Fruit fly (Drosophila melanogaster) whole organism, embryonic: ENCODE results near the gene Df31.
A peak's percentile ranks its signal among the peaks of the same experiment; 100 is the strongest.

Experiments used
- ATbp ChIP-seq: fragments of 200-800 bp; sonication (Bioruptor generic); optimal IDR thresholded peaks from 2 replicates; lab custom pipeline; 2017; ENCODE audit warnings: missing biosample characterization, mild to moderate bottlenecking, missing genetic modification characterization, missing genetic modification reagents
- Atf-2 ChIP-seq: fragments of 200-800 bp; sonication (Bioruptor generic); optimal IDR thresholded peaks from 2 replicates; lab custom pipeline; 2016; ENCODE audit warnings: missing biosample characterization, missing genetic modification characterization
- Bdp1 ChIP-seq: fragments of 200-800 bp; sonication (Bioruptor generic); optimal IDR thresholded peaks from 3 replicates; lab custom pipeline; 2016; ENCODE audit warnings: missing biosample characterization, missing genetic modification characterization
- CG1024 ChIP-seq: fragments of 200-800 bp; sonication (Bioruptor generic); IDR thresholded peaks from 2 replicates; pipeline ENCODE4 v1.3.6; 2022; ENCODE audit warnings: missing biosample characterization, missing genetic modification characterization
- CG10431 ChIP-seq: fragments of 200-800 bp; sonication (Bioruptor generic); optimal IDR thresholded peaks from 3 replicates; lab custom pipeline; 2018; ENCODE audit warnings: missing biosample characterization, mild to moderate bottlenecking, missing genetic modification characterization
- CG10979 ChIP-seq: fragments of 200-800 bp; sonication (Bioruptor generic); optimal IDR thresholded peaks from 2 replicates; lab custom pipeline; 2018; ENCODE audit warnings: missing biosample characterization, mild to moderate bottlenecking, missing genetic modification characterization, moderate library complexity
- CG11093 ChIP-seq: fragments of 200-800 bp; sonication (Bioruptor generic); IDR thresholded peaks from 3 replicates; pipeline ENCODE4 v1.3.6; 2022; ENCODE audit warnings: missing biosample characterization, missing genetic modification characterization
- CG11456 ChIP-seq: fragments of 200-800 bp; sonication (Bioruptor generic); IDR thresholded peaks from 3 replicates; pipeline ENCODE4 v1.3.6; 2022; ENCODE audit warnings: missing biosample characterization, missing genetic modification characterization
- CG11723 ChIP-seq: fragments of 200-800 bp; sonication (Bioruptor generic); optimal IDR thresholded peaks from 2 replicates; lab custom pipeline; 2017; ENCODE audit warnings: missing biosample characterization, mild to moderate bottlenecking, missing genetic modification characterization
- CG14710 ChIP-seq: fragments of 200-800 bp; sonication (Bioruptor generic); optimal IDR thresholded peaks from 3 replicates; lab custom pipeline; 2019; ENCODE audit warnings: missing biosample characterization, mild to moderate bottlenecking, missing genetic modification characterization, moderate library complexity
- CG15514 ChIP-seq: fragments of 200-800 bp; sonication (Bioruptor generic); optimal IDR thresholded peaks from 3 replicates; lab custom pipeline; 2017; ENCODE audit warnings: missing biosample characterization, missing genetic modification characterization, mild to moderate bottlenecking, moderate library complexity, missing genetic modification reagents
- CG1647 ChIP-seq: fragments of 200-800 bp; sonication (Bioruptor generic); optimal IDR thresholded peaks from 3 replicates; lab custom pipeline; 2016; ENCODE audit warnings: missing biosample characterization, missing genetic modification characterization
- CG17361 ChIP-seq: fragments of 200-800 bp; sonication (Bioruptor generic); IDR thresholded peaks from 3 replicates; pipeline ENCODE4 v1.3.6; 2022; ENCODE audit warnings: missing biosample characterization, missing genetic modification characterization
- CG17385 ChIP-seq: fragments of 200-800 bp; sonication (Bioruptor generic); optimal IDR thresholded peaks from 3 replicates; lab custom pipeline; 2018; ENCODE audit warnings: missing biosample characterization, mild to moderate bottlenecking, missing genetic modification characterization
- CG18011 ChIP-seq: fragments of 200-800 bp; sonication (Bioruptor generic); optimal IDR thresholded peaks from 2 replicates; lab custom pipeline; 2017; ENCODE audit warnings: missing biosample characterization, missing genetic modification characterization, mild to moderate bottlenecking, moderate library complexity, missing genotype
- CG18599 ChIP-seq: fragments of 200-800 bp; sonication (Bioruptor generic); optimal IDR thresholded peaks from 3 replicates; lab custom pipeline; 2017; ENCODE audit warnings: missing biosample characterization, missing genetic modification characterization, mild to moderate bottlenecking, moderate library complexity, missing genetic modification reagents
- CG32532 ChIP-seq: fragments of 200-800 bp; sonication (Bioruptor generic); IDR thresholded peaks from 2 replicates; pipeline ENCODE4 v1.3.6; 2022; ENCODE audit warnings: missing biosample characterization, missing genetic modification characterization
- CG8359 ChIP-seq: fragments of 200-800 bp; sonication (Bioruptor generic); optimal IDR thresholded peaks from 2 replicates; lab custom pipeline; 2017; ENCODE audit warnings: missing biosample characterization, mild to moderate bottlenecking, missing genetic modification characterization, borderline replicate concordance
- CG8388 ChIP-seq: fragments of 200-800 bp; sonication (Bioruptor generic); optimal IDR thresholded peaks from 2 replicates; lab custom pipeline; 2019; ENCODE audit warnings: missing biosample characterization, mild to moderate bottlenecking, missing genetic modification characterization, moderate library complexity
- Dek ChIP-seq: fragments of 200-800 bp; sonication (Bioruptor generic); optimal IDR thresholded peaks from 3 replicates; lab custom pipeline; 2019; ENCODE audit warnings: missing biosample characterization, mild to moderate bottlenecking, missing genetic modification characterization, moderate library complexity
- Dp ChIP-seq: fragments of 200-800 bp; sonication (Bioruptor generic); optimal IDR thresholded peaks from 2 replicates; lab custom pipeline; 2018; ENCODE audit warnings: missing biosample characterization, mild to moderate bottlenecking, missing genetic modification characterization, moderate library complexity
- ERR ChIP-seq: fragments of 200-800 bp; sonication (Bioruptor generic); optimal IDR thresholded peaks from 2 replicates; lab custom pipeline; 2016; ENCODE audit warnings: missing biosample characterization, missing genetic modification characterization
- Elba2 ChIP-seq: fragments of 200-800 bp; sonication (Bioruptor generic); optimal IDR thresholded peaks from 3 replicates; lab custom pipeline; 2016; ENCODE audit warnings: missing biosample characterization, missing genetic modification characterization
- Ets97D ChIP-seq: fragments of 200-800 bp; sonication (Bioruptor generic); optimal IDR thresholded peaks from 3 replicates; lab custom pipeline; 2016; ENCODE audit warnings: missing biosample characterization, missing genetic modification characterization
- HLH3B ChIP-seq: fragments of 200-800 bp; sonication (Bioruptor generic); IDR thresholded peaks from 2 replicates; pipeline ENCODE4 v1.3.6; 2022; ENCODE audit warnings: missing biosample characterization, missing genetic modification characterization
- HLH54F ChIP-seq: fragments of 200-800 bp; sonication (Bioruptor generic); optimal IDR thresholded peaks from 3 replicates; lab custom pipeline; 2016; ENCODE audit warnings: missing biosample characterization, missing genetic modification characterization
- Hand ChIP-seq: fragments of 200-800 bp; sonication (Bioruptor generic); optimal IDR thresholded peaks from 2 replicates; lab custom pipeline; 2017; ENCODE audit warnings: mild to moderate bottlenecking, missing biosample characterization, missing genetic modification reagents, missing genetic modification characterization
- Hr51 ChIP-seq, 2 experiments: fragments of 200-800 bp; sonication (Bioruptor generic); optimal IDR thresholded peaks; 2 replicates in 1 of 2; 3 replicates in 1 of 2; lab custom pipeline; 2016 to 2018; ENCODE audit warnings: missing biosample characterization in 2 of 2, missing genetic modification characterization in 2 of 2, mild to moderate bottlenecking in 1 of 2, moderate library complexity in 1 of 2
- Lhr ChIP-seq: fragments of 200-800 bp; sonication (Bioruptor generic); optimal IDR thresholded peaks from 3 replicates; lab custom pipeline; 2017; ENCODE audit warnings: mild to moderate bottlenecking, missing biosample characterization, missing genetic modification reagents, missing genetic modification characterization
- MBD-R2 ChIP-seq: fragments of 200-800 bp; sonication (Bioruptor generic); IDR thresholded peaks from 2 replicates; pipeline ENCODE4 v1.3.6; 2022; ENCODE audit warnings: missing biosample characterization, missing genetic modification characterization
- MTF-1 ChIP-seq: fragments of 200-800 bp; sonication (Bioruptor generic); optimal IDR thresholded peaks from 2 replicates; lab custom pipeline; 2018; ENCODE audit warnings: missing biosample characterization, mild to moderate bottlenecking, missing genetic modification characterization, borderline replicate concordance
- Med ChIP-seq: fragments of 200-800 bp; sonication (Bioruptor generic); peaks from one replicate; lab custom pipeline; 2016; ENCODE audit warnings: missing biosample characterization, missing genetic modification characterization, mild to moderate bottlenecking, inconsistent platforms, moderate library complexity
- NC2β ChIP-seq: fragments of 200-800 bp; sonication (Bioruptor generic); optimal IDR thresholded peaks from 2 replicates; lab custom pipeline; 2016; ENCODE audit warnings: missing biosample characterization, missing genetic modification characterization
- Opbp ChIP-seq: fragments of 200-800 bp; sonication (Bioruptor generic); IDR thresholded peaks from 3 replicates; pipeline ENCODE4 v1.3.6; 2022; ENCODE audit warnings: missing biosample characterization, missing genetic modification characterization; ENCODE audit not compliant: partially characterized antibody
- Scr ChIP-seq: fragments of 200-800 bp; sonication (Bioruptor generic); IDR thresholded peaks from 2 replicates; pipeline ENCODE4 v1.3.6; 2022; ENCODE audit warnings: missing biosample characterization, missing genetic modification characterization; ENCODE audit not compliant: partially characterized antibody
- Side ChIP-seq: fragments of 200-800 bp; sonication (Bioruptor generic); optimal IDR thresholded peaks from 2 replicates; lab custom pipeline; 2016; ENCODE audit warnings: missing biosample characterization, missing genetic modification characterization
- Spps ChIP-seq: fragments of 200-800 bp; sonication (Bioruptor generic); optimal IDR thresholded peaks from 2 replicates; lab custom pipeline; 2018; ENCODE audit warnings: missing biosample characterization, mild to moderate bottlenecking, missing genetic modification characterization
- YL-1 ChIP-seq: fragments of 200-800 bp; sonication (Bioruptor generic); optimal IDR thresholded peaks from 3 replicates; lab custom pipeline; 2017; ENCODE audit warnings: missing biosample characterization, mild to moderate bottlenecking, missing genetic modification characterization
- ato ChIP-seq: fragments of 200-800 bp; sonication (Bioruptor generic); IDR thresholded peaks from 2 replicates; pipeline ENCODE4 v1.3.6; 2022; ENCODE audit warnings: missing biosample characterization, missing genetic modification characterization; ENCODE audit not compliant: partially characterized antibody
- bbx ChIP-seq: fragments of 200-800 bp; sonication (Bioruptor generic); IDR thresholded peaks from 2 replicates; pipeline ENCODE4 v1.3.6; 2022; ENCODE audit warnings: missing biosample characterization, missing genetic modification characterization; ENCODE audit not compliant: partially characterized antibody
- br ChIP-seq: fragments of >200 bp; optimal IDR thresholded peaks from 2 replicates; lab custom pipeline; 2017
- cwo ChIP-seq: fragments of 200-800 bp; sonication (Bioruptor generic); optimal IDR thresholded peaks from 3 replicates; lab custom pipeline; 2017; ENCODE audit warnings: missing biosample characterization, missing genetic modification characterization, mild to moderate bottlenecking, moderate library complexity, missing genetic modification reagents
- jing ChIP-seq: fragments of 200-800 bp; sonication (Bioruptor generic); optimal IDR thresholded peaks from 2 replicates; lab custom pipeline; 2018; ENCODE audit warnings: missing biosample characterization, mild to moderate bottlenecking, missing genetic modification characterization
- nerfin-1 ChIP-seq: fragments of 200-800 bp; sonication (Bioruptor generic); optimal IDR thresholded peaks from 3 replicates; lab custom pipeline; 2019; ENCODE audit warnings: missing biosample characterization, mild to moderate bottlenecking, missing genetic modification characterization, moderate library complexity
- onecut ChIP-seq: fragments of 200-800 bp; sonication (Bioruptor generic); IDR thresholded peaks from 2 replicates; pipeline ENCODE4 v1.3.6; 2022; ENCODE audit warnings: missing biosample characterization, missing genetic modification characterization
- tup ChIP-seq: fragments of 200-800 bp; sonication (Bioruptor generic); optimal IDR thresholded peaks from 2 replicates; lab custom pipeline; 2016; ENCODE audit warnings: missing biosample characterization, mild to moderate bottlenecking, missing genetic modification characterization, moderate library complexity
- usp ChIP-seq: fragments of >200 bp; optimal IDR thresholded peaks from 2 replicates; lab custom pipeline; 2017; ENCODE audit warnings: missing biosample characterization, missing genetic modification characterization

The Df31 gene

dm6 chr2L:21620527-21620926, 9.2 kb downstream of the Df31 start (continued):
- TF ChIP-seq Scr (GFP tag; lab: Robert Waterston, UW) (peak; percentile 41; the same call in 1 of the 2 replicates), CG8388 (no peak), CG11093 (GFP tag; lab: Robert Waterston, UW) (no peak)

- TF ChIP-seq Med (GFP tag; lab: Kevin White, UChicago) = peak; percentile 37
- TF ChIP-seq CG1024 (GFP tag; lab: Robert Waterston, UW) = no peak
- no peak for TF ChIP-seq usp (GFP tag; lab: Kevin White, UChicago)
- no peak for TF ChIP-seq Hand (GFP tag; lab: Kevin White, UChicago)
- TF ChIP-seq Dek = no peak
- TF ChIP-seq CG10979 (tag; lab: Kevin White, UChicago) = peak; percentile 60
- TF ChIP-seq Elba2 (GFP tag; lab: Kevin White, UChicago) = no peak
- TF ChIP-seq tup (GFP tag; lab: Kevin White, UChicago) = no peak
- no peak for TF ChIP-seq CG11723 (GFP tag; lab: Kevin White, UChicago)
- TF ChIP-seq CG18011 (GFP tag; lab: Kevin White, UChicago) = peak; percentile 4
- TF ChIP-seq CG32532 (GFP tag; lab: Robert Waterston, UW) = 0 out of 2 replicates have a peak, but pooled peaks have one; percentile 32
- no peak for TF ChIP-seq ato
- no peak for TF ChIP-seq Opbp
- TF ChIP-seq CG17385 (GFP tag; lab: Kevin White, UChicago) = peak; percentile 5
- no peak for TF ChIP-seq ATbp
- TF ChIP-seq bbx = peak; percentile 46; the same call in 1 of the 2 replicates
- no peak for TF ChIP-seq Bdp1 (GFP tag; lab: Kevin White, UChicago)
- no peak for TF ChIP-seq CG1647
- no peak for TF ChIP-seq jing
- no peak for TF ChIP-seq MBD-R2 (GFP tag; lab: Robert Waterston, UW)
- no peak for TF ChIP-seq Ets97D (GFP tag; lab: Kevin White, UChicago)
- no peak for TF ChIP-seq onecut (GFP tag; lab: Robert Waterston, UW)
- TF ChIP-seq Lhr (GFP tag; lab: Kevin White, UChicago) = no peak
- peak; percentile 40 for TF ChIP-seq Side (GFP tag; lab: Kevin White, UChicago)
- TF ChIP-seq ERR (GFP tag; lab: Kevin White, UChicago) = no peak
- no peak for TF ChIP-seq HLH3B (GFP tag; lab: Robert Waterston, UW)
- no peak for TF ChIP-seq Spps (tag; lab: Kevin White, UChicago)
- TF ChIP-seq cwo (GFP tag; lab: Kevin White, UChicago) = no peak
- peak; percentile 8 for TF ChIP-seq NC2β (GFP tag; lab: Kevin White, UChicago)
- no peak for TF ChIP-seq CG15514 (GFP tag; lab: Kevin White, UChicago)
- no peak for TF ChIP-seq YL-1
- TF ChIP-seq CG18599 (GFP tag; lab: Kevin White, UChicago) = peak; percentile 8
- no peak for TF ChIP-seq Dp (GFP tag; lab: Kevin White, UChicago)
- TF ChIP-seq Atf-2 (GFP tag; lab: Kevin White, UChicago) = peak; percentile 26
- no peak for TF ChIP-seq nerfin-1 (tag; lab: Kevin White, UChicago)
- TF ChIP-seq CG11456 = no peak
- TF ChIP-seq CG10431 (GFP tag; lab: Kevin White, UChicago) = no peak
- TF ChIP-seq CG17361 (GFP tag; lab: Robert Waterston, UW) = peak; percentile 52; the same call in 2 of the 3 replicates
- TF ChIP-seq br (lab: Kevin White, UChicago) = no peak
- TF ChIP-seq HLH54F = no peak
- no peak for TF ChIP-seq CG8359 (GFP tag; lab: Kevin White, UChicago)
- peak; percentile 42 for TF ChIP-seq CG14710 (tag; lab: Kevin White, UChicago)
- no peak for TF ChIP-seq MTF-1 (GFP tag; lab: Kevin White, UChicago)
- no peak for TF ChIP-seq Hr51 (GFP tag; optimal IDR thresholded peaks at IDR 0.05; lab: Kevin White, UChicago)
These were observed 10.8 kb downstream of the Df31 start for dm6 chr2L:21618738-21619431.
